Worm (Caenorhabditis elegans) whole organism, young adult: ENCODE measurements around the gene byn-1.

Source experiments
- D2030.7 ChIP-seq: fragments of 200-800 bp; sonication (Bioruptor generic); IDR thresholded peaks from 2 replicates; pipeline ENCODE4 v1.3.6; 2022; ENCODE audit warnings: missing genetic modification reagents, missing genetic modification characterization, missing compliant biosample characterization
- F10E7.11 ChIP-seq: sonication (generic microtip); optimal IDR thresholded peaks from 2 replicates; lab custom pipeline; 2017; ENCODE audit warnings: mild to moderate bottlenecking, missing genetic modification characterization, moderate library complexity, missing compliant biosample characterization
- F33H1.4 ChIP-seq: fragments of 200-800 bp; sonication (Bioruptor generic); IDR thresholded peaks from 2 replicates; pipeline ENCODE4 v1.3.6; 2022; ENCODE audit warnings: missing genetic modification reagents, missing genetic modification characterization, missing compliant biosample characterization
- F55B11.4 ChIP-seq: sonication (generic microtip); optimal IDR thresholded peaks from 2 replicates; lab custom pipeline; 2016; ENCODE audit warnings: missing compliant biosample characterization, missing genetic modification characterization, borderline replicate concordance; ENCODE audit not compliant: insufficient read depth
- K12H6.12 ChIP-seq: fragments of 200-800 bp; sonication (Bioruptor generic); optimal IDR thresholded peaks from 2 replicates; lab custom pipeline; 2018; ENCODE audit warnings: mild to moderate bottlenecking, missing genetic modification characterization, missing compliant biosample characterization
- T26A5.8 ChIP-seq: sonication (generic microtip); optimal IDR thresholded peaks from 2 replicates; lab custom pipeline; 2016; ENCODE audit warnings: missing genetic modification characterization, missing compliant biosample characterization
- Y79H2A.3 ChIP-seq: fragments of 200-800 bp; sonication (Bioruptor generic); conservative IDR thresholded peaks from 2 replicates; pipeline ENCODE4 v1.3.6; 2022; ENCODE audit warnings: missing genetic modification reagents, missing genetic modification characterization, missing compliant biosample characterization
- attf-3 ChIP-seq: fragments of 200-800 bp; sonication (Bioruptor generic); conservative IDR thresholded peaks from 2 replicates; pipeline ENCODE4 v1.3.6; 2022; ENCODE audit warnings: missing genetic modification reagents, missing genetic modification characterization, missing compliant biosample characterization
- die-1 ChIP-seq: sonication (generic microtip); optimal IDR thresholded peaks from 2 replicates; lab custom pipeline; 2016; ENCODE audit warnings: missing genotype, mild to moderate bottlenecking, missing genetic modification characterization, missing compliant biosample characterization
- dox-1 ChIP-seq: fragments of 200-800 bp; sonication (Bioruptor generic); IDR thresholded peaks from 2 replicates; pipeline ENCODE4 v1.3.6; 2022; ENCODE audit warnings: missing genetic modification reagents, missing genetic modification characterization, missing compliant biosample characterization
- egl-18 ChIP-seq: fragments of 200-800 bp; sonication (Bioruptor generic); IDR thresholded peaks from 2 replicates; pipeline ENCODE4 v1.3.6; 2022; ENCODE audit warnings: missing genetic modification reagents, missing genetic modification characterization, missing compliant biosample characterization
- hlh-12 ChIP-seq: sonication (generic microtip); optimal IDR thresholded peaks from 2 replicates; lab custom pipeline; 2016; ENCODE audit warnings: missing genetic modification characterization, missing compliant biosample characterization
- lin-54 ChIP-seq: fragments of 200-800 bp; sonication (Bioruptor generic); optimal IDR thresholded peaks from 2 replicates; lab custom pipeline; 2018; ENCODE audit warnings: mild to moderate bottlenecking, missing genetic modification characterization, missing compliant biosample characterization
- lsl-1 ChIP-seq: fragments of 200-800 bp; sonication (Bioruptor generic); optimal IDR thresholded peaks from 2 replicates; lab custom pipeline; 2018; ENCODE audit warnings: mild to moderate bottlenecking, missing genetic modification characterization, moderate library complexity, missing compliant biosample characterization
- lsy-27 ChIP-seq: sonication (generic microtip); optimal IDR thresholded peaks from 2 replicates; lab custom pipeline; 2017; ENCODE audit warnings: missing genetic modification characterization, mild to moderate bottlenecking, missing compliant biosample characterization, antibody characterized with exemption, missing genotype, borderline replicate concordance; ENCODE audit not compliant: insufficient read depth
- madf-6 ChIP-seq: fragments of 200-800 bp; sonication (Bioruptor generic); IDR thresholded peaks from 2 replicates; pipeline ENCODE4 v1.3.6; 2022; ENCODE audit warnings: missing genetic modification reagents, missing genetic modification characterization, missing compliant biosample characterization
- mcd-1 ChIP-seq: fragments of 200-800 bp; sonication (Bioruptor generic); IDR thresholded peaks from 2 replicates; pipeline ENCODE4 v1.3.6; 2022; ENCODE audit warnings: missing genetic modification reagents, missing genetic modification characterization, missing compliant biosample characterization
- nfya-2 ChIP-seq: fragments of 200-800 bp; sonication (Bioruptor generic); IDR thresholded peaks from 2 replicates; pipeline ENCODE4 v1.3.6; 2022; ENCODE audit warnings: missing genetic modification reagents, missing genetic modification characterization, missing compliant biosample characterization
- nfyb-1 ChIP-seq: fragments of 200-800 bp; sonication (Bioruptor generic); IDR thresholded peaks from 2 replicates; pipeline ENCODE4 v1.3.6; 2022; ENCODE audit warnings: missing genetic modification reagents, missing genetic modification characterization, missing compliant biosample characterization
- repo-1 ChIP-seq: sonication (generic microtip); optimal IDR thresholded peaks from 2 replicates; lab custom pipeline; 2017; ENCODE audit warnings: mild to moderate bottlenecking, missing genetic modification characterization, missing compliant biosample characterization
- sdz-38 ChIP-seq: sonication (generic microtip); optimal IDR thresholded peaks from 2 replicates; lab custom pipeline; 2016; ENCODE audit warnings: missing genotype, missing genetic modification characterization, missing compliant biosample characterization
- somi-1 ChIP-seq: fragments of 200-800 bp; sonication (Bioruptor generic); optimal IDR thresholded peaks from 2 replicates; lab custom pipeline; 2018; ENCODE audit warnings: mild to moderate bottlenecking, missing genetic modification characterization, missing compliant biosample characterization
- ztf-18 ChIP-seq: sonication (generic microtip); optimal IDR thresholded peaks from 2 replicates; lab custom pipeline; 2016; ENCODE audit warnings: missing genotype, mild to moderate bottlenecking, missing genetic modification characterization, missing compliant biosample characterization
- ztf-3 ChIP-seq: fragments of 200-800 bp; sonication (Bioruptor generic); optimal IDR thresholded peaks from 2 replicates; lab custom pipeline; 2018; ENCODE audit warnings: mild to moderate bottlenecking, missing genetic modification characterization, missing compliant biosample characterization

The byn-1 gene

ce11 chrIII:6979584-6979983 lies 47.8 kb downstream of the byn-1 start, which contains the start of gene ceh-20:
TSS of gene ceh-20 (plus strand) at chrIII:6979884.
- TF ChIP-seq attf-3 (GFP tag; lab: Robert Waterston, UW) (no peak), madf-6 (GFP tag; lab: Robert Waterston, UW) (no peak), F55B11.4 (tag; lab: Kevin White, UChicago) (no peak), T26A5.8 (tag; lab: Kevin White, UChicago) (no peak), ztf-3 (GFP tag; lab: Kevin White, UChicago) (no peak), Y79H2A.3 (GFP tag; lab: Robert Waterston, UW) (no peak), repo-1 (tag; lab: Kevin White, UChicago) (no peak), nfya-2 (GFP tag; lab: Robert Waterston, UW) (no peak), somi-1 (GFP tag; lab: Kevin White, UChicago) (no peak), egl-18 (GFP tag; lab: Robert Waterston, UW) (no peak), ztf-18 (no peak), F10E7.11 (tag; lab: Kevin White, UChicago) (no peak), lsy-27 (tag; lab: Kevin White, UChicago) (no peak), lin-54 (GFP tag; lab: Kevin White, UChicago) (no peak), F33H1.4 (no peak), die-1 (tag; lab: Kevin White, UChicago) (no peak), sdz-38 (tag; lab: Kevin White, UChicago) (no peak), hlh-12 (no peak), K12H6.12 (tag; lab: Kevin White, UChicago) (no peak)
- TF ChIP-seq, all 124 proteins: peak for 0

- TF ChIP-seq D2030.7 (GFP tag; lab: Robert Waterston, UW) (peak; percentile 51; the same call in 1 of the 2 replicates), lsl-1 (peak; percentile 35), dox-1 (GFP tag; lab: Robert Waterston, UW) (peak; percentile 59; the same call in 1 of the 2 replicates), F33H1.4 (peak; percentile 96), nfyb-1 (GFP tag; lab: Robert Waterston, UW) (peak; percentile 37; the same call in 1 of the 2 replicates), mcd-1 (GFP tag; lab: Robert Waterston, UW) (peak; percentile 68)
- TF ChIP-seq, all 124 proteins: peak for 6; not testable (repeated sequence) for 118
These were observed 50.3 kb downstream of the byn-1 start, which contains the start of gene F31E3.6 for ce11 chrIII:6981989-6982553. TSS of gene F31E3.6 (plus strand) at chrIII:6982081.

- TF ChIP-seq dox-1 (GFP tag; lab: Robert Waterston, UW) (peak; percentile 46; the same call in 1 of the 2 replicates), mcd-1 (GFP tag; lab: Robert Waterston, UW) (peak; percentile 47), F33H1.4 (peak; percentile 96), D2030.7 (GFP tag; lab: Robert Waterston, UW) (peak; percentile 52; the same call in 1 of the 2 replicates), madf-6 (GFP tag; lab: Robert Waterston, UW) (peak; percentile 40; the same call in 1 of the 2 replicates)
These were observed 53.3 kb downstream of the byn-1 start for ce11 chrIII:6985125-6985524.
